Worm (Caenorhabditis elegans) whole organism, late embryonic: ENCODE measurements around the gene C17C3.5.

Source experiments
- Y22D7AL.16 ChIP-seq: sonication (generic microtip); optimal IDR thresholded peaks from 2 replicates; lab custom pipeline; 2016; ENCODE audit warnings: missing genetic modification characterization, missing compliant biosample characterization
- ahr-1 ChIP-seq: sonication (generic microtip); optimal IDR thresholded peaks from 2 replicates; lab custom pipeline; 2016; ENCODE audit warnings: missing genetic modification characterization, missing compliant biosample characterization
- ceh-14 ChIP-seq: sonication (generic microtip); optimal IDR thresholded peaks from 2 replicates; lab custom pipeline; 2016; ENCODE audit warnings: missing genotype, missing genetic modification characterization, missing compliant biosample characterization
- ceh-19 ChIP-seq: fragments of 200-800 bp; sonication (Bioruptor generic); optimal IDR thresholded peaks from 2 replicates; lab custom pipeline; 2018; ENCODE audit warnings: mild to moderate bottlenecking, missing genetic modification characterization, missing compliant biosample characterization
- ceh-2 ChIP-seq: sonication (generic microtip); optimal IDR thresholded peaks from 2 replicates; lab custom pipeline; 2016; ENCODE audit warnings: missing genotype, missing genetic modification characterization, missing compliant biosample characterization
- dmd-4 ChIP-seq: sonication (generic microtip); optimal IDR thresholded peaks from 2 replicates; lab custom pipeline; 2016; ENCODE audit warnings: borderline replicate concordance, missing genetic modification characterization, missing compliant biosample characterization
- dve-1 ChIP-seq: sonication (generic microtip); optimal IDR thresholded peaks from 2 replicates; lab custom pipeline; 2017; ENCODE audit warnings: antibody characterized with exemption, mild to moderate bottlenecking, missing genetic modification characterization, missing compliant biosample characterization
- hlh-13 ChIP-seq: fragments of 200-800 bp; sonication (Bioruptor generic); optimal IDR thresholded peaks from 2 replicates; lab custom pipeline; 2018; ENCODE audit warnings: mild to moderate bottlenecking, missing genetic modification characterization, missing compliant biosample characterization
- madf-2 ChIP-seq: sonication (generic microtip); optimal IDR thresholded peaks from 2 replicates; lab custom pipeline; 2017; ENCODE audit warnings: missing genetic modification characterization, missing compliant biosample characterization
- nhr-11 ChIP-seq: fragments of 150-350 bp; optimal IDR thresholded peaks from 2 replicates; lab custom pipeline; 2014; ENCODE audit warnings: missing biosample characterization, missing genetic modification characterization
- npax-4 ChIP-seq: sonication (generic microtip); optimal IDR thresholded peaks from 2 replicates; lab custom pipeline; 2016; ENCODE audit warnings: missing genetic modification characterization, missing compliant biosample characterization
- unc-55 ChIP-seq: sonication (generic microtip); optimal IDR thresholded peaks from 2 replicates; lab custom pipeline; 2017; ENCODE audit warnings: missing biosample characterization, missing genetic modification reagents, missing genetic modification characterization

ce11 chrII:5599326-5600044, 47.9 kb downstream of the C17C3.5 start, which contains the start of gene C17G10.10:
- no peak for TF ChIP-seq ceh-19 (GFP tag; lab: Kevin White, UChicago)
- no peak for TF ChIP-seq dmd-4 (tag; lab: Kevin White, UChicago)
- no peak for TF ChIP-seq hlh-13 (GFP tag; lab: Kevin White, UChicago)
- no peak for TF ChIP-seq nhr-11
- TF ChIP-seq ahr-1, result no peak
- no peak for TF ChIP-seq unc-55 (GFP tag; lab: Kevin White, UChicago)
- no peak for TF ChIP-seq ceh-14 (tag; lab: Kevin White, UChicago)
- no peak for TF ChIP-seq Y22D7AL.16 (tag; lab: Kevin White, UChicago)
- TF ChIP-seq ceh-2 (tag; lab: Kevin White, UChicago), result no peak
- no peak for TF ChIP-seq npax-4
- TF ChIP-seq dve-1, result peak; percentile 35
- TF ChIP-seq madf-2, result no peak
